Worm (Caenorhabditis elegans) whole organism, L1 larva: ENCODE measurements around the gene F22F7.11.

Experiments used
- C34B4.2 ChIP-seq: sonication (generic microtip); optimal IDR thresholded peaks from 2 replicates; lab custom pipeline; 2017; ENCODE audit warnings: mild to moderate bottlenecking, missing genetic modification characterization, missing compliant biosample characterization
- F16B12.6 ChIP-seq: fragments of 150-350 bp; optimal IDR thresholded peaks from 2 replicates; lab custom pipeline; 2014; ENCODE audit warnings: missing biosample characterization, missing genetic modification characterization
- Y116A8C.19 ChIP-seq: sonication (generic microtip); optimal IDR thresholded peaks from 2 replicates; lab custom pipeline; 2016; ENCODE audit warnings: missing compliant biosample characterization, missing genetic modification characterization, borderline replicate concordance
- aha-1 ChIP-seq: fragments of 150-350 bp; optimal IDR thresholded peaks from 2 replicates; lab custom pipeline; 2014; ENCODE audit warnings: missing biosample characterization, missing genetic modification characterization
- aly-2 ChIP-seq: fragments of 150-350 bp; optimal IDR thresholded peaks from 2 replicates; lab custom pipeline; 2014; ENCODE audit warnings: missing biosample characterization, missing genetic modification characterization
- ceh-8 ChIP-seq: fragments of 200-800 bp; sonication (Bioruptor generic); optimal IDR thresholded peaks from 2 replicates; lab custom pipeline; 2018; ENCODE audit warnings: mild to moderate bottlenecking, missing genetic modification characterization, moderate library complexity, missing compliant biosample characterization
- ceh-82 ChIP-seq, 3 experiments: fragments of 150-350 bp in 1 of 3; sonication (generic microtip) in 2 of 3; optimal IDR thresholded peaks; 2 replicates each; lab custom pipeline; 2014 to 2017; ENCODE audit warnings: missing biosample characterization in 3 of 3, missing genetic modification characterization in 3 of 3
- ceh-88 ChIP-seq: fragments of 200-800 bp; sonication (Bioruptor generic); IDR thresholded peaks from 2 replicates; pipeline ENCODE4 v1.3.6; 2022; ENCODE audit warnings: missing genetic modification characterization, missing compliant biosample characterization
- dpl-1 ChIP-seq, 3 experiments: fragments of 150-350 bp in 2 of 3; sonication (generic microtip) in 1 of 3; optimal IDR thresholded peaks; 2 replicates each; lab custom pipeline; 2014 to 2017; ENCODE audit warnings: missing biosample characterization in 3 of 3, missing genetic modification characterization in 3 of 3, missing genetic modification reagents in 3 of 3
- dsc-1 ChIP-seq: sonication (generic microtip); optimal IDR thresholded peaks from 2 replicates; lab custom pipeline; 2016; ENCODE audit warnings: mild to moderate bottlenecking, missing genetic modification characterization, missing compliant biosample characterization
- efl-1 ChIP-seq, 4 experiments: fragments of 150-350 bp; optimal IDR thresholded peaks in 3 of 4; peaks in 1 of 4; 1 replicate in 1 of 4; 2 replicates in 3 of 4; lab custom pipeline; 2014; ENCODE audit warnings: missing biosample characterization in 2 of 4, missing genetic modification characterization in 2 of 4, missing genetic modification reagents in 2 of 4
- egl-27 ChIP-seq, 2 experiments: fragments of 150-350 bp in 1 of 2; sonication (generic microtip); optimal IDR thresholded peaks; 3 replicates each; lab custom pipeline; 2017 to 2018; ENCODE audit warnings: missing biosample characterization in 2 of 2, missing genetic modification characterization in 2 of 2, missing genetic modification reagents in 2 of 2
- elt-2 ChIP-seq: sonication (generic microtip); optimal IDR thresholded peaks from 2 replicates; lab custom pipeline; 2016; ENCODE audit warnings: missing genetic modification characterization, mild to moderate bottlenecking, inconsistent platforms, missing compliant biosample characterization, missing genetic modification reagents
- elt-3 ChIP-seq, 6 experiments: fragments of 150-350 bp in 1 of 6; sonication (generic microtip); optimal IDR thresholded peaks; 2 replicates each; lab custom pipeline; 2017 to 2018; ENCODE audit warnings: missing biosample characterization in 6 of 6, missing genetic modification characterization in 6 of 6, inconsistent platforms in 1 of 6
- fkh-4 ChIP-seq: sonication (generic microtip); optimal IDR thresholded peaks from 2 replicates; lab custom pipeline; 2016; ENCODE audit warnings: missing compliant biosample characterization, missing genetic modification characterization, borderline replicate concordance
- fkh-8 ChIP-seq: sonication (generic microtip); optimal IDR thresholded peaks from 2 replicates; lab custom pipeline; 2016; ENCODE audit warnings: mild to moderate bottlenecking, missing genetic modification characterization, missing compliant biosample characterization
- fos-1 ChIP-seq: fragments of 150-350 bp; optimal IDR thresholded peaks from 2 replicates; lab custom pipeline; 2014; ENCODE audit warnings: missing biosample characterization, missing genetic modification characterization
- grh-1 ChIP-seq: fragments of 200-800 bp; sonication (Bioruptor generic); IDR thresholded peaks from 2 replicates; pipeline ENCODE4 v1.3.6; 2022; ENCODE audit warnings: missing genetic modification reagents, missing genetic modification characterization, missing compliant biosample characterization
- hlh-17 ChIP-seq: fragments of 200-800 bp; sonication (Bioruptor generic); optimal IDR thresholded peaks from 2 replicates; lab custom pipeline; 2018; ENCODE audit warnings: missing genetic modification characterization, mild to moderate bottlenecking, missing compliant biosample characterization, moderate library complexity, borderline replicate concordance
- hlh-4 ChIP-seq: sonication (generic microtip); optimal IDR thresholded peaks from 2 replicates; lab custom pipeline; 2016; ENCODE audit warnings: mild to moderate bottlenecking, missing genetic modification characterization, missing compliant biosample characterization
- hpl-2 ChIP-seq: fragments of 150-350 bp; optimal IDR thresholded peaks from 2 replicates; lab custom pipeline; 2014; ENCODE audit warnings: missing biosample characterization, missing genetic modification reagents, missing genetic modification characterization
- irx-1 ChIP-seq: sonication (generic microtip); optimal IDR thresholded peaks from 2 replicates; lab custom pipeline; 2016; ENCODE audit warnings: missing genetic modification characterization, missing compliant biosample characterization
- lin-13 ChIP-seq: fragments of 150-350 bp; optimal IDR thresholded peaks from 2 replicates; lab custom pipeline; 2014; ENCODE audit warnings: missing biosample characterization, missing genetic modification reagents, missing genetic modification characterization
- lin-14 ChIP-seq: fragments of 200-800 bp; sonication (Bioruptor generic); optimal IDR thresholded peaks from 2 replicates; lab custom pipeline; 2018; ENCODE audit warnings: mild to moderate bottlenecking, missing genetic modification characterization, moderate library complexity, missing compliant biosample characterization
- mdl-1 ChIP-seq, 2 experiments: fragments of 150-350 bp; optimal IDR thresholded peaks; 2 replicates each; lab custom pipeline; 2014 to 2017; ENCODE audit warnings: missing biosample characterization in 2 of 2, missing genetic modification characterization in 2 of 2, inconsistent platforms in 1 of 2
- mep-1 ChIP-seq: fragments of 150-350 bp; optimal IDR thresholded peaks from 2 replicates; lab custom pipeline; 2014; ENCODE audit warnings: missing biosample characterization, missing genetic modification characterization
- nhr-11 ChIP-seq: fragments of 150-350 bp; optimal IDR thresholded peaks from 2 replicates; lab custom pipeline; 2014; ENCODE audit warnings: missing biosample characterization, missing genetic modification characterization
- nhr-12 ChIP-seq: sonication (generic microtip); optimal IDR thresholded peaks from 2 replicates; lab custom pipeline; 2017; ENCODE audit warnings: missing biosample characterization, missing genetic modification characterization
- nhr-237 ChIP-seq: fragments of 150-350 bp; optimal IDR thresholded peaks from 2 replicates; lab custom pipeline; 2014; ENCODE audit warnings: missing biosample characterization, missing genetic modification characterization
- nhr-28 ChIP-seq: fragments of 150-350 bp; optimal IDR thresholded peaks from 2 replicates; lab custom pipeline; 2014; ENCODE audit warnings: missing biosample characterization, missing genetic modification characterization
- nhr-47 ChIP-seq: sonication (generic microtip); optimal IDR thresholded peaks from 2 replicates; lab custom pipeline; 2016; ENCODE audit warnings: mild to moderate bottlenecking, missing genetic modification characterization, moderate library complexity, missing compliant biosample characterization
- nhr-71 ChIP-seq: sonication (generic microtip); optimal IDR thresholded peaks from 2 replicates; lab custom pipeline; 2016; ENCODE audit warnings: mild to moderate bottlenecking, missing genetic modification characterization, moderate library complexity, missing compliant biosample characterization
- nhr-76 ChIP-seq: sonication (generic microtip); optimal IDR thresholded peaks from 2 replicates; lab custom pipeline; 2017; ENCODE audit warnings: missing biosample characterization, missing genetic modification characterization
- nhr-85 ChIP-seq: sonication (generic microtip); peaks from one replicate; lab custom pipeline; 2016; ENCODE audit warnings: missing genetic modification characterization, inconsistent platforms, missing compliant biosample characterization
- nhr-90 ChIP-seq: sonication (generic microtip); optimal IDR thresholded peaks from 2 replicates; lab custom pipeline; 2016; ENCODE audit warnings: mild to moderate bottlenecking, missing genetic modification characterization, missing compliant biosample characterization; ENCODE audit not compliant: poor library complexity
- rnt-1 ChIP-seq: sonication (generic microtip); optimal IDR thresholded peaks from 2 replicates; lab custom pipeline; 2016; ENCODE audit warnings: mild to moderate bottlenecking, missing genetic modification characterization, moderate library complexity, missing compliant biosample characterization
- skn-1 ChIP-seq: fragments of 150-350 bp; optimal IDR thresholded peaks from 2 replicates; lab custom pipeline; 2014; ENCODE audit warnings: missing biosample characterization, missing genetic modification characterization
- snu-23 ChIP-seq: sonication (generic microtip); optimal IDR thresholded peaks from 2 replicates; lab custom pipeline; 2016; ENCODE audit warnings: missing genetic modification characterization, missing compliant biosample characterization
- sox-4 ChIP-seq: sonication (generic microtip); optimal IDR thresholded peaks from 2 replicates; lab custom pipeline; 2016; ENCODE audit warnings: missing genetic modification characterization, missing compliant biosample characterization
- sptf-1 ChIP-seq: fragments of 150-350 bp; optimal IDR thresholded peaks from 2 replicates; lab custom pipeline; 2014; ENCODE audit warnings: missing biosample characterization, missing genetic modification characterization
- tbx-2 ChIP-seq: sonication (generic microtip); optimal IDR thresholded peaks from 2 replicates; lab custom pipeline; 2016; ENCODE audit warnings: missing genetic modification characterization, missing compliant biosample characterization
- tlp-1 ChIP-seq: fragments of 150-350 bp; optimal IDR thresholded peaks from 2 replicates; lab custom pipeline; 2014; ENCODE audit warnings: missing biosample characterization, missing genetic modification characterization
- unc-130 ChIP-seq: fragments of 150-350 bp; optimal IDR thresholded peaks from 2 replicates; lab custom pipeline; 2017; ENCODE audit warnings: missing biosample characterization, missing genetic modification characterization, inconsistent platforms
- unc-30 ChIP-seq: sonication (generic microtip); optimal IDR thresholded peaks from 2 replicates; lab custom pipeline; 2017; ENCODE audit warnings: missing biosample characterization, missing genetic modification characterization
- unc-62 ChIP-seq: fragments of 150-350 bp; optimal IDR thresholded peaks from 2 replicates; lab custom pipeline; 2014; ENCODE audit warnings: missing biosample characterization, missing genetic modification reagents, missing genetic modification characterization
- unc-98 ChIP-seq: fragments of 200-800 bp; sonication (Bioruptor generic); IDR thresholded peaks from 2 replicates; pipeline ENCODE4 v1.3.6; 2022; ENCODE audit warnings: missing genetic modification characterization, missing compliant biosample characterization
- vab-15 ChIP-seq: sonication (generic microtip); optimal IDR thresholded peaks from 2 replicates; lab custom pipeline; 2017; ENCODE audit warnings: missing genotype, mild to moderate bottlenecking, missing genetic modification characterization, missing compliant biosample characterization
- zip-4 ChIP-seq: fragments of 200-800 bp; sonication (Bioruptor generic); optimal IDR thresholded peaks from 2 replicates; lab custom pipeline; 2018; ENCODE audit warnings: mild to moderate bottlenecking, missing genetic modification characterization, moderate library complexity, missing compliant biosample characterization
- ztf-11 ChIP-seq, 2 experiments: sonication (generic microtip); optimal IDR thresholded peaks; 2 replicates each; lab custom pipeline; 2016 to 2017; ENCODE audit warnings: missing genetic modification characterization in 2 of 2, missing biosample characterization in 1 of 2, missing compliant biosample characterization in 1 of 2

The F22F7.11 gene

ce11 chrV:2119529-2119928, at the start of gene F22F7.11:
Gene F22F7.11, plus strand, starts transcription at chrV:2119829.
- TF ChIP-seq vab-15 (tag; lab: Kevin White, UChicago) (no peak), mep-1 (tag; lab: Kevin White, UChicago) (no peak), lin-13 (no peak), mdl-1 (tag; optimal IDR thresholded peaks at IDR 0.05; lab: Kevin White, UChicago) (no peak), elt-2 (tag; lab: Kevin White, UChicago) (no peak), elt-3 (tag; optimal IDR thresholded peaks at IDR 0.05; lab: Kevin White, UChicago) (no peak), unc-30 (tag; lab: Kevin White, UChicago) (no peak), zip-4 (GFP tag; lab: Kevin White, UChicago) (no peak), egl-27 (tag; optimal IDR thresholded peaks at IDR 0.05; lab: Kevin White, UChicago) (no peak), sptf-1 (tag; lab: Kevin White, UChicago) (no peak), ceh-88 (GFP tag; lab: Robert Waterston, UW) (no peak), nhr-85 (tag; lab: Kevin White, UChicago) (no peak), fkh-4 (tag; lab: Kevin White, UChicago) (no peak), snu-23 (GFP tag; lab: Kevin White, UChicago) (no peak), skn-1 (no peak)

- TF ChIP-seq tlp-1 (no peak), nhr-28 (no peak), nhr-12 (tag; lab: Kevin White, UChicago) (no peak), unc-130 (no peak), aly-2 (tag; lab: Kevin White, UChicago) (no peak), aha-1 (tag; lab: Kevin White, UChicago) (no peak), C34B4.2 (no peak)
Measured at ce11 chrV:2072807-2073206, 46.8 kb upstream of the F22F7.11 start, which contains the start of gene Y40B10A.9. Gene Y40B10A.9, minus strand, starts transcription at chrV:2072907.

ce11 chrV:2076043-2076442, 43.6 kb upstream of the F22F7.11 start:
- TF ChIP-seq fkh-8 (tag; lab: Kevin White, UChicago) (peak; percentile 19), ceh-8 (no peak), F16B12.6 (tag; lab: Kevin White, UChicago) (no peak), rnt-1 (tag; lab: Kevin White, UChicago) (peak; percentile 64), irx-1 (tag; lab: Kevin White, UChicago) (no peak), hlh-17 (no peak), dsc-1 (tag; lab: Kevin White, UChicago) (no peak), efl-1 (optimal IDR thresholded peaks at IDR 0.05; lab: Kevin White, UChicago) (no peak), efl-1 (GFP tag; optimal IDR thresholded peaks at IDR 0.05 in 1 of 2; lab: Kevin White, UChicago) (no peak), snu-23 (GFP tag; lab: Kevin White, UChicago) (no peak), sox-4 (tag; lab: Kevin White, UChicago) (no peak), unc-98 (no peak), lin-14 (GFP tag; lab: Kevin White, UChicago) (peak; percentile 88), nhr-47 (tag; lab: Kevin White, UChicago) (no peak), grh-1 (GFP tag; lab: Robert Waterston, UW) (no peak), sptf-1 (tag; lab: Kevin White, UChicago) (no peak), ceh-88 (GFP tag; lab: Robert Waterston, UW) (no peak), ztf-11 (tag; optimal IDR thresholded peaks at IDR 0.05; lab: Kevin White, UChicago) (no peak), ceh-82 (tag; optimal IDR thresholded peaks at IDR 0.05; lab: Kevin White, UChicago) (no peak), dpl-1 (GFP tag; optimal IDR thresholded peaks at IDR 0.05; lab: Kevin White, UChicago) (peak in 1 of 3 experiments; percentile 1), nhr-85 (tag; lab: Kevin White, UChicago) (no peak), nhr-71 (tag; lab: Kevin White, UChicago) (peak; percentile 26), nhr-11 (tag; lab: Kevin White, UChicago) (no peak), vab-15 (tag; lab: Kevin White, UChicago) (peak; percentile 83), fos-1 (no peak), nhr-237 (tag; lab: Kevin White, UChicago) (no peak), Y116A8C.19 (no peak), tbx-2 (tag; lab: Kevin White, UChicago) (no peak), unc-62 (no peak), nhr-76 (tag; lab: Kevin White, UChicago) (no peak), hlh-4 (tag; lab: Kevin White, UChicago) (no peak), hpl-2 (GFP tag; lab: Kevin White, UChicago) (no peak), unc-30 (tag; lab: Kevin White, UChicago) (no peak), nhr-90 (tag; lab: Kevin White, UChicago) (no peak)
